Worm (Caenorhabditis elegans) whole organism, mixed stage, embryonic: ENCODE data around the gene F16B4.6.

ENCODE experiments used
- M03D4.4 ChIP-seq: sonication (generic microtip); optimal IDR thresholded peaks from 2 replicates; lab custom pipeline; 2017; ENCODE audit warnings: mild to moderate bottlenecking, missing genetic modification characterization, missing compliant biosample characterization
- bed-3 ChIP-seq: fragments of 200-800 bp; sonication (Bioruptor generic); optimal IDR thresholded peaks from 3 replicates; lab custom pipeline; 2018; ENCODE audit warnings: mild to moderate bottlenecking, missing genetic modification characterization, moderate library complexity, missing compliant biosample characterization
- blmp-1 ChIP-seq: fragments of 150-350 bp; optimal IDR thresholded peaks from 2 replicates; lab custom pipeline; 2014; ENCODE audit warnings: missing biosample characterization, missing genetic modification characterization
- ceh-39 ChIP-seq: fragments of 150-350 bp; optimal IDR thresholded peaks from 2 replicates; lab custom pipeline; 2014; ENCODE audit warnings: missing biosample characterization, missing genetic modification characterization
- ceh-43 ChIP-seq: fragments of 200-800 bp; sonication (Bioruptor generic); optimal IDR thresholded peaks from 2 replicates; lab custom pipeline; 2018; ENCODE audit warnings: mild to moderate bottlenecking, missing genetic modification characterization, moderate library complexity, missing compliant biosample characterization
- ceh-83 ChIP-seq: fragments of 200-800 bp; sonication (Bioruptor generic); optimal IDR thresholded peaks from 2 replicates; lab custom pipeline; 2018; ENCODE audit warnings: mild to moderate bottlenecking, missing genetic modification characterization, missing compliant biosample characterization
- ces-1 ChIP-seq: fragments of 150-350 bp; optimal IDR thresholded peaks from 2 replicates; lab custom pipeline; 2014; ENCODE audit warnings: missing biosample characterization, missing genetic modification reagents, missing genetic modification characterization
- cnd-1 ChIP-seq: fragments of 200-800 bp; sonication (Bioruptor generic); optimal IDR thresholded peaks from 2 replicates; lab custom pipeline; 2018; ENCODE audit warnings: mild to moderate bottlenecking, missing genetic modification characterization, missing compliant biosample characterization
- drap-1 ChIP-seq: fragments of 200-800 bp; sonication (Bioruptor generic); optimal IDR thresholded peaks from 3 replicates; lab custom pipeline; 2018; ENCODE audit warnings: mild to moderate bottlenecking, missing genetic modification characterization, missing compliant biosample characterization
- elt-1 ChIP-seq: sonication (generic microtip); optimal IDR thresholded peaks from 2 replicates; lab custom pipeline; 2017; ENCODE audit warnings: missing genetic modification characterization, mild to moderate bottlenecking, missing compliant biosample characterization, antibody characterized with exemption, moderate library complexity, borderline replicate concordance; ENCODE audit not compliant: insufficient read depth
- elt-3 ChIP-seq: fragments of 150-350 bp; optimal IDR thresholded peaks from 2 replicates; lab custom pipeline; 2014; ENCODE audit warnings: missing biosample characterization, missing genetic modification characterization
- flh-1 ChIP-seq: fragments of 200-800 bp; sonication (Bioruptor generic); optimal IDR thresholded peaks from 2 replicates; lab custom pipeline; 2018; ENCODE audit warnings: mild to moderate bottlenecking, missing genetic modification characterization, moderate library complexity, missing compliant biosample characterization
- ham-2 ChIP-seq: fragments of 200-800 bp; sonication (Bioruptor generic); optimal IDR thresholded peaks from 2 replicates; lab custom pipeline; 2018; ENCODE audit warnings: mild to moderate bottlenecking, missing genetic modification characterization, missing compliant biosample characterization
- hlh-1 ChIP-seq: fragments of 150-350 bp; optimal IDR thresholded peaks from 2 replicates; lab custom pipeline; 2014; ENCODE audit warnings: missing biosample characterization, missing genetic modification reagents, missing genetic modification characterization
- lin-13 ChIP-seq: fragments of 150-350 bp; optimal IDR thresholded peaks from 2 replicates; lab custom pipeline; 2014; ENCODE audit warnings: missing biosample characterization, missing genetic modification characterization
- lin-32 ChIP-seq: fragments of 200-800 bp; sonication (Bioruptor generic); optimal IDR thresholded peaks from 2 replicates; lab custom pipeline; 2018; ENCODE audit warnings: mild to moderate bottlenecking, missing genetic modification characterization, missing compliant biosample characterization
- lsy-2 ChIP-seq: fragments of 150-350 bp; optimal IDR thresholded peaks from 2 replicates; lab custom pipeline; 2014; ENCODE audit warnings: missing biosample characterization, missing genetic modification characterization
- mab-5 ChIP-seq: fragments of 150-350 bp; optimal IDR thresholded peaks from 2 replicates; lab custom pipeline; 2014; ENCODE audit warnings: missing biosample characterization, missing genetic modification characterization
- mep-1 ChIP-seq: fragments of 150-350 bp; optimal IDR thresholded peaks from 2 replicates; lab custom pipeline; 2017; ENCODE audit warnings: missing biosample characterization, missing genetic modification reagents, missing genetic modification characterization, inconsistent platforms
- mls-2 ChIP-seq: sonication (generic microtip); optimal IDR thresholded peaks from 2 replicates; lab custom pipeline; 2016; ENCODE audit warnings: mild to moderate bottlenecking, missing genetic modification characterization, moderate library complexity, missing compliant biosample characterization
- nhr-12 ChIP-seq: fragments of 150-350 bp; optimal IDR thresholded peaks from 2 replicates; lab custom pipeline; 2014; ENCODE audit warnings: missing biosample characterization, missing genetic modification characterization
- nhr-2 ChIP-seq: fragments of 150-350 bp; optimal IDR thresholded peaks from 2 replicates; lab custom pipeline; 2014; ENCODE audit warnings: missing biosample characterization, missing genetic modification characterization
- nhr-237 ChIP-seq: fragments of 150-350 bp; optimal IDR thresholded peaks from 2 replicates; lab custom pipeline; 2014; ENCODE audit warnings: missing biosample characterization, missing genetic modification characterization
- nhr-28 ChIP-seq: fragments of 150-350 bp; optimal IDR thresholded peaks from 2 replicates; lab custom pipeline; 2014; ENCODE audit warnings: missing biosample characterization, missing genetic modification characterization
- nhr-76 ChIP-seq: sonication (generic microtip); optimal IDR thresholded peaks from 2 replicates; lab custom pipeline; 2017; ENCODE audit warnings: missing biosample characterization, missing genetic modification characterization
- pha-4 ChIP-seq: fragments of 150-350 bp; optimal IDR thresholded peaks from 2 replicates; lab custom pipeline; 2018; ENCODE audit warnings: missing biosample characterization, missing genetic modification reagents, missing genetic modification characterization
- sem-2 ChIP-seq: fragments of 200-800 bp; sonication (Bioruptor generic); optimal IDR thresholded peaks from 2 replicates; lab custom pipeline; 2018; ENCODE audit warnings: mild to moderate bottlenecking, missing genetic modification characterization, missing compliant biosample characterization
- sptf-1 ChIP-seq: sonication (generic microtip); optimal IDR thresholded peaks from 2 replicates; lab custom pipeline; 2017; ENCODE audit warnings: mild to moderate bottlenecking, missing genetic modification characterization, moderate library complexity, missing compliant biosample characterization
- tbx-8 ChIP-seq: fragments of 200-800 bp; sonication (Bioruptor generic); optimal IDR thresholded peaks from 2 replicates; lab custom pipeline; 2018; ENCODE audit warnings: mild to moderate bottlenecking, missing genetic modification characterization, moderate library complexity, missing compliant biosample characterization
- unc-120 ChIP-seq: sonication (generic microtip); optimal IDR thresholded peaks from 2 replicates; lab custom pipeline; 2017; ENCODE audit warnings: missing genetic modification characterization, missing compliant biosample characterization; ENCODE audit not compliant: poor library complexity, severe bottlenecking
- unc-39 ChIP-seq: fragments of 150-350 bp; optimal IDR thresholded peaks from 2 replicates; lab custom pipeline; 2014; ENCODE audit warnings: missing biosample characterization, missing genetic modification characterization
- unc-62 ChIP-seq: fragments of 150-350 bp; optimal IDR thresholded peaks from 2 replicates; lab custom pipeline; 2014; ENCODE audit warnings: missing biosample characterization, missing genetic modification reagents, missing genetic modification characterization
- zip-8 ChIP-seq: fragments of 150-350 bp; optimal IDR thresholded peaks from 2 replicates; lab custom pipeline; 2014; ENCODE audit warnings: missing biosample characterization, missing genetic modification characterization
- ztf-11 ChIP-seq: fragments of 150-350 bp; optimal IDR thresholded peaks from 2 replicates; lab custom pipeline; 2014; ENCODE audit warnings: missing biosample characterization, missing genetic modification characterization

Gene F16B4.6

ce11 chrV:1553004-1553403 is 34.0 kb upstream of the F16B4.6 start, which contains the start of gene srsx-8:
srsx-8 (minus strand) TSS chrV:1553104.
- no peak for TF ChIP-seq nhr-237 (tag; lab: Kevin White, UChicago)
- no peak for TF ChIP-seq blmp-1 (tag; lab: Kevin White, UChicago)
- no peak for TF ChIP-seq bed-3
- no peak for TF ChIP-seq tbx-8 (GFP tag; lab: Kevin White, UChicago)
- TF ChIP-seq pha-4: no peak
- TF ChIP-seq zip-8: no peak
- TF ChIP-seq lin-13 (tag; lab: Kevin White, UChicago): no peak
- TF ChIP-seq sptf-1 (tag; lab: Kevin White, UChicago): no peak
- no peak for TF ChIP-seq nhr-2 (tag; lab: Kevin White, UChicago)
- no peak for TF ChIP-seq cnd-1
- TF ChIP-seq ceh-83 (GFP tag; lab: Kevin White, UChicago): no peak
- no peak for TF ChIP-seq mab-5
- no peak for TF ChIP-seq lin-32 (GFP tag; lab: Kevin White, UChicago)
- TF ChIP-seq unc-120 (tag; lab: Kevin White, UChicago): no peak
- TF ChIP-seq nhr-12 (tag; lab: Kevin White, UChicago): no peak
- TF ChIP-seq nhr-76: no peak
- TF ChIP-seq ham-2 (GFP tag; lab: Kevin White, UChicago): no peak
- no peak for TF ChIP-seq flh-1
- no peak for TF ChIP-seq unc-39 (tag; lab: Kevin White, UChicago)

ce11 chrV:1555072-1555471 is 31.9 kb upstream of the F16B4.6 start:
- TF ChIP-seq zip-8 (peak; percentile 93), mep-1 (tag; lab: Kevin White, UChicago) (no peak), mls-2 (tag; lab: Kevin White, UChicago) (no peak), elt-1 (tag; lab: Kevin White, UChicago) (no peak), ztf-11 (tag; lab: Kevin White, UChicago) (no peak)

ce11 chrV:1558113-1558512 is 28.9 kb upstream of the F16B4.6 start:
- TF ChIP-seq unc-62 (GFP tag; lab: Kevin White, UChicago): no peak

ce11 chrV:1566776-1567175 is 20.2 kb upstream of the F16B4.6 start, which contains the start of gene cdc-25.2:
cdc-25.2 (plus strand) TSS chrV:1567076.
- no peak for TF ChIP-seq unc-62 (GFP tag; lab: Kevin White, UChicago)

- TF ChIP-seq elt-1 (tag; lab: Kevin White, UChicago) (no peak), nhr-12 (tag; lab: Kevin White, UChicago) (no peak), nhr-2 (tag; lab: Kevin White, UChicago) (peak; percentile 65), sem-2 (GFP tag; lab: Kevin White, UChicago) (no peak), elt-3 (tag; lab: Kevin White, UChicago) (no peak), pha-4 (peak; percentile 45), tbx-8 (GFP tag; lab: Kevin White, UChicago) (no peak), drap-1 (GFP tag; lab: Kevin White, UChicago) (no peak), ham-2 (GFP tag; lab: Kevin White, UChicago) (no peak), unc-39 (tag; lab: Kevin White, UChicago) (no peak), ztf-11 (tag; lab: Kevin White, UChicago) (no peak), nhr-237 (tag; lab: Kevin White, UChicago) (no peak), mls-2 (tag; lab: Kevin White, UChicago) (no peak), lsy-2 (tag; lab: Kevin White, UChicago) (no peak), zip-8 (no peak), bed-3 (no peak), mep-1 (tag; lab: Kevin White, UChicago) (no peak)
- TF ChIP-seq, all 35 proteins: peak for 2
Observed at ce11 chrV:1569750-1570419, 17.1 kb upstream of the F16B4.6 start.

DNA sequence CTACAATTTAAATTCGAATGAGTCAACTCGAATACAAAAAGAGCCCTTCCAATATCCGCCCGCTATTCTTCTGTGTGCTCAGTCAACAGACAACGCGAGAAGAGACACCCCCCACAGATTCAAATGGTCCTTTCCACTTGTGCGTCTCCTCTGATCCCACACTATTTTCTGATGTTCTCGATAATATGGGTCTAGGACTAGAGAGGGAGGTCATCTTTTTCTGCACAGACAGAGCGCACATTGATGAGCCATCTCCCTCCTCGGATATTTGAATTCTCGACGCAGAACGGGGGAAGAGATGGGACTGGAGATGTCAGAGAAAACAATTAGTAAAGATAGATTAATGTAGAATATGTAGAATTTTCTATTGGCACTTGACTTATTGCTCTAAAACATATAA is 16.3 kb upstream of the F16B4.6 start:
- TF ChIP-seq tbx-8 (GFP tag; lab: Kevin White, UChicago) (no peak), elt-1 (tag; lab: Kevin White, UChicago) (peak; percentile 39), nhr-76 (no peak), unc-62 (GFP tag; lab: Kevin White, UChicago) (peak; percentile 68), elt-3 (tag; lab: Kevin White, UChicago) (no peak), flh-1 (no peak), sptf-1 (tag; lab: Kevin White, UChicago) (no peak), ces-1 (GFP tag; lab: Kevin White, UChicago) (no peak), nhr-2 (tag; lab: Kevin White, UChicago) (peak; percentile 38), ceh-43 (no peak), sem-2 (GFP tag; lab: Kevin White, UChicago) (no peak), lsy-2 (tag; lab: Kevin White, UChicago) (no peak), mls-2 (tag; lab: Kevin White, UChicago) (no peak), hlh-1 (peak; percentile 49), mep-1 (tag; lab: Kevin White, UChicago) (peak; percentile 56), nhr-12 (tag; lab: Kevin White, UChicago) (no peak), M03D4.4 (tag; lab: Kevin White, UChicago) (peak; percentile 24), lin-13 (tag; lab: Kevin White, UChicago) (no peak), mab-5 (no peak), drap-1 (GFP tag; lab: Kevin White, UChicago) (no peak), ham-2 (GFP tag; lab: Kevin White, UChicago) (no peak), nhr-28 (tag; lab: Kevin White, UChicago) (no peak), ceh-39 (peak; percentile 68), lin-32 (GFP tag; lab: Kevin White, UChicago) (no peak), unc-39 (tag; lab: Kevin White, UChicago) (no peak), cnd-1 (peak; percentile 54), zip-8 (no peak), pha-4 (no peak)
